Worm (Caenorhabditis elegans): Measurements from ENCODE around the gene fbxa-165.
A peak's percentile ranks its signal among the peaks of the same experiment; 100 is the strongest.
"Not testable (repeated sequence)": the region's sequence is repeated elsewhere in the genome, so short reads cannot be mapped to it uniquely, and the experiment has no call there.

Gene fbxa-165

ce11 chrII:1662881-1663280 lies 46.6 kb upstream of the fbxa-165 start, which contains the start of gene ZC204.14:
TSS of gene ZC204.14 (minus strand) at chrII:1662949.
- TF ChIP-seq lsy-2 (tag; optimal IDR thresholded peaks at IDR 0.05) (peak in 1 of 2 experiments; percentile 46), efl-3 (GFP tag; optimal IDR thresholded peaks at IDR 0.05) (no peak)

ce11 chrII:1661300-1661838 lies 45.1 kb upstream of the fbxa-165 start:
- TF ChIP-seq lsy-2 (tag; optimal IDR thresholded peaks at IDR 0.05) (peak in 1 of 2 experiments; percentile 55), efl-1 (optimal IDR thresholded peaks at IDR 0.05) (peak in 1 of 2 experiments; percentile 9), nhr-19 (GFP tag; conservative IDR thresholded peaks at IDR 0.05) (peak; percentile 41), ceh-88 (GFP tag; IDR thresholded peaks at IDR 0.05) (peak; percentile 54)
- not testable (repeated sequence) for TF ChIP-seq efl-1 (GFP tag; optimal IDR thresholded peaks at IDR 0.05 in 1 of 2)

DNA sequence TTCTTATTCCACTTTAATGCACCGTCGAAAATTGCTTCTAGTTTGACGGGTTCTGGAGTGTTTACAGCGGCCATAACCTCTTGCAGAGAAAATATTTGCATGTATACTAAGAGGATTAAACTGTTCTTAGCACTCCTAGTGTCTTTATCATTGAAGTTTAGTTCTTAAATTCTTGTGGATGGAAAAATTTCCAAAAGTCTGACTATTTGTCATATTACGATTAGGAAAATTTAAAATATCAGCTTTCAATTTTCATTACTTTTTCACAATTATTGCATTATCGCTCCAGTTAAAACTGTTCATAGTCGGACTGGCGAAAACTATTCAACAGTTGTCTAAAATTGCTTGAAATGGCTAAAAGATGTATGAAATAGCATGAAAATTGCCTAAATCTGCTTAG lies 44.6 kb upstream of the fbxa-165 start, which contains the start of gene ZC204.13:
ZC204.13 (minus strand) TSS at position 101 of the 400 bp plus-strand sequence.
- not testable (repeated sequence) for TF ChIP-seq jun-1 (tag; optimal IDR thresholded peaks at IDR 0.05); lin-35 (GFP tag; optimal IDR thresholded peaks at IDR 0.05); elt-3 (tag; optimal IDR thresholded peaks at IDR 0.05)

DNA sequence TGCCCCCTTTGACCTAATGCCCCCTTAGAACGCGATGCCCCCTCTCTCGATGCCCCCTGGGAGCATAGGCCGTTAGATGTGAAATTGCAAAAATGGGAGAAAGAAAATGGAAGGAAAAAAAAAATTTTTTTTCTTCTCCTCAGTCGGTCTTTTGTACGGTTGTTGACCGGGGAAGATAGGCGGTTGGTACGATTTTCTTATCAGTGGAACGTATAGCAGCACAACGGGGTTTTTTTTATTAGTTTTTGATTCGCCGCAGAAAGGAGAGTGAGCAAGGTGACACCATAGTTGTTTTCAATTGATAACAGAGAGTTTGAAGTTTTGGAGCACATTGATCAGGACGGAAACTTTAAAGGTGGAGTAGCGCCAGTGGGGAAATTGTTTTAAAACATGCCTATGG lies 43.4 kb upstream of the fbxa-165 start:
- peak; percentile 74 for TF ChIP-seq elt-2 (tag; optimal IDR thresholded peaks at IDR 0.05)

ce11 chrII:1657202-1657601 lies 40.9 kb upstream of the fbxa-165 start, which contains the start of gene ZC204.12:
TSS of gene ZC204.12 (minus strand) at chrII:1657302.
- no peak for TF ChIP-seq lin-13 (GFP tag; optimal IDR thresholded peaks at IDR 0.05)
- TF ChIP-seq swsn-7 (tag; optimal IDR thresholded peaks at IDR 0.05) = no peak
- TF ChIP-seq egl-27 (tag; optimal IDR thresholded peaks at IDR 0.05) = no peak
- TF ChIP-seq fos-1 (tag; optimal IDR thresholded peaks at IDR 0.05) = no peak
- TF ChIP-seq aha-1 (tag; optimal IDR thresholded peaks at IDR 0.05) = no peak
- no peak for TF ChIP-seq mep-1 (tag; optimal IDR thresholded peaks at IDR 0.05)
- TF ChIP-seq aly-2 (tag; optimal IDR thresholded peaks at IDR 0.05) = no peak
- no peak for TF ChIP-seq mab-9 (GFP tag; IDR thresholded peaks at IDR 0.05)
- no peak for TF ChIP-seq ama-1 (optimal IDR thresholded peaks at IDR 0.05)
- no peak for TF ChIP-seq snu-23 (GFP tag; optimal IDR thresholded peaks at IDR 0.05)
- no peak for TF ChIP-seq nhr-12 (tag; optimal IDR thresholded peaks at IDR 0.05)
- TF ChIP-seq C04F5.9 (tag; optimal IDR thresholded peaks at IDR 0.05) = no peak
- TF ChIP-seq nhr-90 (tag; optimal IDR thresholded peaks at IDR 0.05; ENCODE audit: poor library complexity) = no peak
- TF ChIP-seq skn-1 (tag; optimal IDR thresholded peaks at IDR 0.05) = no peak

- TF ChIP-seq unc-62 (GFP tag; optimal IDR thresholded peaks at IDR 0.05) = no peak
- no peak for TF ChIP-seq C34B4.2 (tag; optimal IDR thresholded peaks at IDR 0.05)
- TF ChIP-seq aly-2 (tag; optimal IDR thresholded peaks at IDR 0.05) = no peak
Measured at ce11 chrII:1654917-1655316, 38.6 kb upstream of the fbxa-165 start, which contains the start of gene btb-12. TSS of gene btb-12 (plus strand) at chrII:1655217.

DNA sequence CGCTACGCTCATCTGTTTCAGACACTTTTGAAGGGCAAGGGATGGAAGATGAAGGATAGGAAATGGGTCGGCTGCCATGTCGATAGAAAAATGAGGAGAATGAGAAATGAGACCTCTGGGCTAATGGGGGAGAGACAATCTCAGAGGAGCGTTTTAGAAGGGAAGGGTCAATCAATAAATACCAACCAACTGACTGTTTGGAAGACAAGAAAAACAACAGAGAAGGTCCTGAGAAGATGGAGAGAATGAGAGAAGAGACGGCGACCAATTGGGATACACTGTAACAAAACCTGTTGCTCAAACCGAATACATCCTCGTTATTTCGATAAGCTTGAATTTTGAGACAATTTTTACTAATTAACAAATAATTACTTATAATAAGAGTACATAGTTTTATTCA lies 37.1 kb upstream of the fbxa-165 start, which contains the start of gene fbxb-15:
fbxb-15 (minus strand) TSS at position 101 of the 400 bp plus-strand sequence.
- TF ChIP-seq C16A3.4 (tag; optimal IDR thresholded peaks at IDR 0.05) (no peak), ceh-88 (GFP tag; IDR thresholded peaks at IDR 0.05) (no peak), fos-1 (tag; optimal IDR thresholded peaks at IDR 0.05) (no peak), zip-4 (GFP tag; optimal IDR thresholded peaks at IDR 0.05) (no peak), egl-27 (tag; optimal IDR thresholded peaks at IDR 0.05) (no peak), C04F5.9 (tag; optimal IDR thresholded peaks at IDR 0.05) (no peak), ama-1 (optimal IDR thresholded peaks at IDR 0.05) (no peak), F16B12.6 (tag; optimal IDR thresholded peaks at IDR 0.05) (no peak), tbx-2 (tag; optimal IDR thresholded peaks at IDR 0.05) (no peak), hlh-4 (tag; optimal IDR thresholded peaks at IDR 0.05) (no peak), lin-13 (GFP tag; optimal IDR thresholded peaks at IDR 0.05) (no peak), nhr-28 (tag; optimal IDR thresholded peaks at IDR 0.05) (no peak), lsy-2 (tag; optimal IDR thresholded peaks at IDR 0.05) (no peak), mef-2 (tag; optimal IDR thresholded peaks at IDR 0.05) (no peak), ztf-4 (tag; optimal IDR thresholded peaks at IDR 0.05) (no peak), efl-1 (optimal IDR thresholded peaks at IDR 0.05) (no peak), efl-1 (GFP tag; optimal IDR thresholded peaks at IDR 0.05 in 1 of 2) (no peak), sptf-1 (tag; optimal IDR thresholded peaks at IDR 0.05) (no peak), pqm-1 (tag; optimal IDR thresholded peaks at IDR 0.05) (no peak)
